Fruit fly (Drosophila melanogaster) whole organism, embryonic: ENCODE results near the gene alphaTub84B.

Source experiments
- CG10979 ChIP-seq: fragments of 200-800 bp; sonication (Bioruptor generic); optimal IDR thresholded peaks from 2 replicates; lab custom pipeline; 2018; ENCODE audit warnings: missing biosample characterization, mild to moderate bottlenecking, missing genetic modification characterization, moderate library complexity
- CG1233 ChIP-seq: fragments of 200-800 bp; sonication (Bioruptor generic); optimal IDR thresholded peaks from 4 replicates; lab custom pipeline; 2018; ENCODE audit warnings: missing biosample characterization, mild to moderate bottlenecking, missing genetic modification characterization
- CG12391 ChIP-seq: fragments of 200-800 bp; sonication (Bioruptor generic); optimal IDR thresholded peaks from 3 replicates; lab custom pipeline; 2018; ENCODE audit warnings: missing biosample characterization, mild to moderate bottlenecking, missing genetic modification characterization, moderate library complexity
- CG12769 ChIP-seq: fragments of 200-800 bp; sonication (Bioruptor generic); optimal IDR thresholded peaks from 2 replicates; lab custom pipeline; 2019; ENCODE audit warnings: missing biosample characterization, mild to moderate bottlenecking, missing genetic modification characterization, moderate library complexity
- CG13287 ChIP-seq: fragments of 200-800 bp; sonication (Bioruptor generic); IDR thresholded peaks from 2 replicates; pipeline ENCODE4 v1.3.6; 2022; ENCODE audit warnings: missing biosample characterization, missing genetic modification characterization; ENCODE audit not compliant: partially characterized antibody
- CG15011 ChIP-seq: fragments of 200-800 bp; sonication (Bioruptor generic); optimal IDR thresholded peaks from 3 replicates; lab custom pipeline; 2018; ENCODE audit warnings: missing biosample characterization, mild to moderate bottlenecking, missing genetic modification characterization
- CG18476 ChIP-seq: fragments of 200-800 bp; sonication (Bioruptor generic); optimal IDR thresholded peaks from 2 replicates; lab custom pipeline; 2016; ENCODE audit warnings: missing biosample characterization, mild to moderate bottlenecking, missing genetic modification characterization
- CG18599 ChIP-seq: fragments of 200-800 bp; sonication (Bioruptor generic); optimal IDR thresholded peaks from 3 replicates; lab custom pipeline; 2017; ENCODE audit warnings: missing biosample characterization, missing genetic modification characterization, mild to moderate bottlenecking, moderate library complexity, missing genetic modification reagents
- CG2678 ChIP-seq: fragments of 200-800 bp; sonication (Bioruptor generic); optimal IDR thresholded peaks from 3 replicates; lab custom pipeline; 2019; ENCODE audit warnings: missing biosample characterization, mild to moderate bottlenecking, missing genetic modification characterization, moderate library complexity
- CG3995 ChIP-seq: fragments of 200-800 bp; sonication (Bioruptor generic); optimal IDR thresholded peaks from 3 replicates; lab custom pipeline; 2016; ENCODE audit warnings: missing biosample characterization, missing genetic modification characterization
- CG42726 ChIP-seq: fragments of 200-800 bp; sonication (Bioruptor generic); IDR thresholded peaks from 2 replicates; pipeline ENCODE4 v1.3.6; 2022; ENCODE audit warnings: missing biosample characterization, missing genetic modification characterization; ENCODE audit not compliant: partially characterized antibody
- CG4707 ChIP-seq: fragments of 200-800 bp; sonication (Bioruptor generic); optimal IDR thresholded peaks from 2 replicates; lab custom pipeline; 2018; ENCODE audit warnings: missing biosample characterization, mild to moderate bottlenecking, missing genetic modification characterization, moderate library complexity
- CG6654 ChIP-seq: fragments of 200-800 bp; sonication (Bioruptor generic); optimal IDR thresholded peaks from 2 replicates; lab custom pipeline; 2017; ENCODE audit warnings: missing biosample characterization, mild to moderate bottlenecking, missing genetic modification characterization
- CG6689 ChIP-seq: fragments of 200-800 bp; sonication (Bioruptor generic); IDR thresholded peaks from 2 replicates; pipeline ENCODE4 v1.3.6; 2022; ENCODE audit warnings: missing biosample characterization, missing genetic modification characterization
- CG6854 ChIP-seq: fragments of 200-800 bp; sonication (Bioruptor generic); optimal IDR thresholded peaks from 3 replicates; lab custom pipeline; 2017; ENCODE audit warnings: missing biosample characterization, mild to moderate bottlenecking, missing genetic modification characterization
- CG7745 ChIP-seq: fragments of 200-800 bp; sonication (Bioruptor generic); optimal IDR thresholded peaks from 2 replicates; lab custom pipeline; 2018; ENCODE audit warnings: missing biosample characterization, mild to moderate bottlenecking, missing genetic modification characterization, moderate library complexity
- CG7839 ChIP-seq: fragments of 200-800 bp; sonication (Bioruptor generic); optimal IDR thresholded peaks from 3 replicates; lab custom pipeline; 2018; ENCODE audit warnings: missing biosample characterization, mild to moderate bottlenecking, missing genetic modification characterization, moderate library complexity
- CG7987 ChIP-seq: fragments of 200-800 bp; sonication (Bioruptor generic); optimal IDR thresholded peaks from 2 replicates; lab custom pipeline; 2018; ENCODE audit warnings: missing biosample characterization, mild to moderate bottlenecking, missing genetic modification characterization, moderate library complexity
- CG8765 ChIP-seq: fragments of 200-800 bp; sonication (Bioruptor generic); IDR thresholded peaks from 2 replicates; pipeline ENCODE4 v1.3.6; 2022; ENCODE audit warnings: missing biosample characterization, missing genetic modification characterization
- CoRest ChIP-seq: fragments of 200-800 bp; sonication (Bioruptor generic); optimal IDR thresholded peaks from 3 replicates; lab custom pipeline; 2018; ENCODE audit warnings: missing biosample characterization, mild to moderate bottlenecking, missing genetic modification characterization, moderate library complexity
- D ChIP-seq, 2 experiments: fragments of 200-800 bp in 1 of 2; fragments of >200 bp in 1 of 2; sonication (Bioruptor generic) in 1 of 2; optimal IDR thresholded peaks; 2 replicates in 1 of 2; 3 replicates in 1 of 2; lab custom pipeline; 2017; ENCODE audit warnings: mild to moderate bottlenecking in 1 of 2, missing biosample characterization in 1 of 2, missing genetic modification characterization in 1 of 2, missing genetic modification reagents in 1 of 2
- HHEX ChIP-seq: fragments of 200-800 bp; sonication (Bioruptor generic); optimal IDR thresholded peaks from 3 replicates; lab custom pipeline; 2017; ENCODE audit warnings: missing biosample characterization, mild to moderate bottlenecking, missing genetic modification characterization, missing genetic modification reagents
- HLH4C ChIP-seq: fragments of 200-800 bp; sonication (Bioruptor generic); IDR thresholded peaks from 3 replicates; pipeline ENCODE4 v1.3.6; 2022; ENCODE audit warnings: missing biosample characterization, missing genetic modification characterization; ENCODE audit not compliant: partially characterized antibody
- Hr78 ChIP-seq, 2 experiments: fragments of 200-800 bp in 1 of 2; fragments of >200 bp in 1 of 2; sonication (Bioruptor generic) in 1 of 2; optimal IDR thresholded peaks; 2 replicates each; lab custom pipeline; 2017 to 2019; ENCODE audit warnings: missing biosample characterization in 2 of 2, missing genetic modification characterization in 2 of 2, mild to moderate bottlenecking in 1 of 2, moderate library complexity in 1 of 2
- Lpt ChIP-seq: fragments of >200 bp; optimal IDR thresholded peaks from 2 replicates; lab custom pipeline; 2018; ENCODE audit warnings: missing biosample characterization, missing genetic modification characterization
- Xbp1 ChIP-seq: fragments of 200-800 bp; sonication (Bioruptor generic); optimal IDR thresholded peaks from 3 replicates; lab custom pipeline; 2016; ENCODE audit warnings: missing biosample characterization, mild to moderate bottlenecking, missing genetic modification characterization
- abd-A ChIP-seq: fragments of 200-800 bp; sonication (Bioruptor generic); optimal IDR thresholded peaks from 3 replicates; lab custom pipeline; 2019; ENCODE audit warnings: missing biosample characterization, mild to moderate bottlenecking, missing genetic modification characterization, moderate library complexity
- cg ChIP-seq: fragments of 200-800 bp; sonication (Bioruptor generic); optimal IDR thresholded peaks from 3 replicates; lab custom pipeline; 2019; ENCODE audit warnings: missing biosample characterization, mild to moderate bottlenecking, missing genetic modification characterization, moderate library complexity
- chinmo ChIP-seq: fragments of 200-800 bp; sonication (Bioruptor generic); IDR thresholded peaks from 4 replicates; pipeline ENCODE4 v1.3.6; 2022; ENCODE audit warnings: missing biosample characterization, missing genetic modification characterization; ENCODE audit not compliant: partially characterized antibody
- crc ChIP-seq: fragments of 200-800 bp; sonication (Bioruptor generic); optimal IDR thresholded peaks from 2 replicates; lab custom pipeline; 2016; ENCODE audit warnings: missing biosample characterization, missing genetic modification characterization
- dmrt99B ChIP-seq: fragments of 200-800 bp; sonication (Bioruptor generic); optimal IDR thresholded peaks from 2 replicates; lab custom pipeline; 2018; ENCODE audit warnings: missing biosample characterization, mild to moderate bottlenecking, missing genetic modification characterization, moderate library complexity
- dysf ChIP-seq: fragments of 200-800 bp; sonication (Bioruptor generic); IDR thresholded peaks from 3 replicates; pipeline ENCODE4 v1.3.6; 2022; ENCODE audit warnings: missing biosample characterization, missing genetic modification characterization
- fd96Cb ChIP-seq: fragments of 200-800 bp; sonication (Bioruptor generic); optimal IDR thresholded peaks from 2 replicates; lab custom pipeline; 2018; ENCODE audit warnings: missing biosample characterization, mild to moderate bottlenecking, missing genetic modification characterization, moderate library complexity
- gcm2 ChIP-seq: fragments of 200-800 bp; sonication (Bioruptor generic); optimal IDR thresholded peaks from 2 replicates; lab custom pipeline; 2016; ENCODE audit warnings: missing biosample characterization, missing genetic modification characterization
- hth ChIP-seq: fragments of >200 bp; optimal IDR thresholded peaks from 2 replicates; lab custom pipeline; 2017; ENCODE audit warnings: inconsistent platforms
- insv ChIP-seq, 2 experiments: fragments of 200-800 bp; sonication (Bioruptor generic); optimal IDR thresholded peaks; 3 replicates each; lab custom pipeline; 2016 to 2018; ENCODE audit warnings: missing biosample characterization in 2 of 2, missing genetic modification characterization in 2 of 2
- maf-S ChIP-seq: fragments of 200-800 bp; sonication (Bioruptor generic); optimal IDR thresholded peaks from 2 replicates; lab custom pipeline; 2016; ENCODE audit warnings: missing biosample characterization, missing genetic modification characterization
- nerfin-1 ChIP-seq: fragments of 200-800 bp; sonication (Bioruptor generic); optimal IDR thresholded peaks from 3 replicates; lab custom pipeline; 2019; ENCODE audit warnings: missing biosample characterization, mild to moderate bottlenecking, missing genetic modification characterization, moderate library complexity
- nerfin-2 ChIP-seq: fragments of 200-800 bp; sonication (Bioruptor generic); IDR thresholded peaks from 2 replicates; pipeline ENCODE4 v1.3.6; 2022; ENCODE audit warnings: missing biosample characterization, missing genetic modification characterization; ENCODE audit not compliant: partially characterized antibody
- odd ChIP-seq: fragments of 200-800 bp; sonication (Bioruptor generic); optimal IDR thresholded peaks from 2 replicates; lab custom pipeline; 2017; ENCODE audit warnings: missing biosample characterization, mild to moderate bottlenecking, missing genetic modification characterization
- pum ChIP-seq: fragments of 200-800 bp; sonication (Bioruptor generic); optimal IDR thresholded peaks from 2 replicates; lab custom pipeline; 2016; ENCODE audit warnings: missing biosample characterization, missing genetic modification characterization
- schlank ChIP-seq: fragments of 200-800 bp; sonication (Bioruptor generic); optimal IDR thresholded peaks from 2 replicates; lab custom pipeline; 2018; ENCODE audit warnings: missing biosample characterization, mild to moderate bottlenecking, missing genetic modification characterization
- sim ChIP-seq: fragments of 200-800 bp; sonication (Bioruptor generic); IDR thresholded peaks from 2 replicates; pipeline ENCODE4 v1.3.6; 2022; ENCODE audit warnings: missing biosample characterization, missing genetic modification characterization
- tio ChIP-seq: fragments of 200-800 bp; sonication (Bioruptor generic); optimal IDR thresholded peaks from 2 replicates; lab custom pipeline; 2017; ENCODE audit warnings: missing biosample characterization, missing genetic modification characterization, inconsistent platforms
- wek ChIP-seq: fragments of 200-800 bp; sonication (Bioruptor generic); optimal IDR thresholded peaks from 3 replicates; lab custom pipeline; 2018; ENCODE audit warnings: missing biosample characterization, mild to moderate bottlenecking, missing genetic modification characterization, moderate library complexity
- zf30C ChIP-seq: fragments of 200-800 bp; sonication (Bioruptor generic); optimal IDR thresholded peaks from 3 replicates; lab custom pipeline; 2018; ENCODE audit warnings: missing biosample characterization, mild to moderate bottlenecking, missing genetic modification characterization
- zfh1 ChIP-seq: fragments of 200-800 bp; sonication (Bioruptor generic); IDR thresholded peaks from 3 replicates; pipeline ENCODE4 v1.3.6; 2022; ENCODE audit warnings: missing biosample characterization, missing genetic modification characterization

alphaTub84B gene

dm6 chr3R:7122172-7123072 lies 36.0 kb downstream of the alphaTub84B start (continued):
- TF ChIP-seq CG18476 (GFP tag; lab: Kevin White, UChicago) (no peak), nerfin-2 (GFP tag; lab: Robert Waterston, UW) (no peak), Hr78 (GFP tag; optimal IDR thresholded peaks at IDR 0.05; lab: Kevin White, UChicago) (peak in 1 of 2 experiments; percentile 8), nerfin-1 (tag; lab: Kevin White, UChicago) (peak; percentile 70), CG13287 (GFP tag; lab: Robert Waterston, UW) (no peak; the same call in 1 of the 2 replicates), hth (lab: Kevin White, UChicago) (no peak), CG7839 (tag; lab: Kevin White, UChicago) (no peak), tio (GFP tag; lab: Kevin White, UChicago) (no peak), CG10979 (tag; lab: Kevin White, UChicago) (no peak), chinmo (GFP tag; lab: Robert Waterston, UW) (peak; percentile 81; the same call in 1 of the 4 replicates), CG15011 (GFP tag; lab: Kevin White, UChicago) (no peak), sim (GFP tag; lab: Robert Waterston, UW) (no peak), CG3995 (GFP tag; lab: Kevin White, UChicago) (no peak), schlank (tag; lab: Kevin White, UChicago) (no peak), crc (GFP tag; lab: Kevin White, UChicago) (no peak), CG6689 (GFP tag; lab: Robert Waterston, UW) (no peak), CG6854 (no peak), HHEX (GFP tag; lab: Kevin White, UChicago) (no peak), dysf (GFP tag; lab: Robert Waterston, UW) (no peak), zfh1 (GFP tag; lab: Robert Waterston, UW) (no peak), zf30C (GFP tag; lab: Kevin White, UChicago) (no peak), CG7745 (tag; lab: Kevin White, UChicago) (no peak), CG6654 (GFP tag; lab: Kevin White, UChicago) (no peak), Lpt (GFP tag; lab: Kevin White, UChicago) (no peak), wek (GFP tag; lab: Kevin White, UChicago) (no peak), D (optimal IDR thresholded peaks at IDR 0.05; lab: Kevin White, UChicago) (no peak), D (GFP tag; optimal IDR thresholded peaks at IDR 0.05; lab: Kevin White, UChicago) (peak; percentile 13), pum (GFP tag; lab: Kevin White, UChicago) (no peak), CG12769 (peak; percentile 60), HLH4C (GFP tag; lab: Robert Waterston, UW) (no peak), dmrt99B (tag; lab: Kevin White, UChicago) (peak; percentile 2), CG8765 (GFP tag; lab: Robert Waterston, UW) (no peak), CoRest (no peak), fd96Cb (no peak), CG2678 (tag; lab: Kevin White, UChicago) (no peak), CG12391 (tag; lab: Kevin White, UChicago) (no peak), CG4707 (GFP tag; lab: Kevin White, UChicago) (no peak), gcm2 (GFP tag; lab: Kevin White, UChicago) (no peak), maf-S (no peak), abd-A (no peak), odd (GFP tag; lab: Kevin White, UChicago) (no peak), CG42726 (GFP tag; lab: Robert Waterston, UW) (no peak), Xbp1 (GFP tag; lab: Kevin White, UChicago) (no peak), CG1233 (GFP tag; lab: Kevin White, UChicago) (no peak), CG7987 (GFP tag; lab: Kevin White, UChicago) (no peak), insv (GFP tag; optimal IDR thresholded peaks at IDR 0.05; lab: Kevin White, UChicago) (peak; percentile 37 to 90), cg (GFP tag; lab: Kevin White, UChicago) (peak; percentile 56), CG18599 (GFP tag; lab: Kevin White, UChicago) (peak; percentile 19)
